Fruit fly (Drosophila melanogaster) whole organism, embryonic: Measurements from ENCODE around the gene Ugt316A1.

Experiments used
- Aef1 ChIP-seq: fragments of 200-800 bp; sonication (Bioruptor generic); IDR thresholded peaks from 3 replicates; pipeline ENCODE4 v1.3.6; 2022; ENCODE audit warnings: missing biosample characterization, missing genetic modification characterization
- CG12071 ChIP-seq: fragments of 200-800 bp; sonication (Bioruptor generic); optimal IDR thresholded peaks from 3 replicates; lab custom pipeline; 2018; ENCODE audit warnings: missing biosample characterization, mild to moderate bottlenecking, missing genetic modification characterization
- CG13123 ChIP-seq: fragments of 200-800 bp; sonication (Bioruptor generic); optimal IDR thresholded peaks from 2 replicates; lab custom pipeline; 2016; ENCODE audit warnings: missing biosample characterization, missing genetic modification characterization
- CG15269 ChIP-seq: fragments of 200-800 bp; sonication (Bioruptor generic); optimal IDR thresholded peaks from 2 replicates; lab custom pipeline; 2018; ENCODE audit warnings: missing biosample characterization, mild to moderate bottlenecking, missing genetic modification characterization, moderate library complexity
- CG17328 ChIP-seq: fragments of 200-800 bp; sonication (Bioruptor generic); IDR thresholded peaks from 2 replicates; pipeline ENCODE4 v1.3.6; 2022; ENCODE audit warnings: missing biosample characterization, missing genetic modification characterization
- CG17359 ChIP-seq: fragments of 200-800 bp; sonication (Bioruptor generic); optimal IDR thresholded peaks from 3 replicates; lab custom pipeline; 2018; ENCODE audit warnings: missing biosample characterization, mild to moderate bottlenecking, missing genetic modification characterization, moderate library complexity
- CG17829 ChIP-seq: fragments of 200-800 bp; optimal IDR thresholded peaks from 2 replicates; lab custom pipeline; 2019; ENCODE audit warnings: missing biosample characterization, mild to moderate bottlenecking, missing genetic modification characterization, moderate library complexity
- CG18011 ChIP-seq: fragments of 200-800 bp; sonication (Bioruptor generic); optimal IDR thresholded peaks from 2 replicates; lab custom pipeline; 2017; ENCODE audit warnings: missing biosample characterization, missing genetic modification characterization, mild to moderate bottlenecking, moderate library complexity, missing genotype
- CG2678 ChIP-seq: fragments of 200-800 bp; sonication (Bioruptor generic); optimal IDR thresholded peaks from 3 replicates; lab custom pipeline; 2019; ENCODE audit warnings: missing biosample characterization, mild to moderate bottlenecking, missing genetic modification characterization, moderate library complexity
- CG2712 ChIP-seq: fragments of 200-800 bp; optimal IDR thresholded peaks from 3 replicates; lab custom pipeline; 2019; ENCODE audit warnings: missing biosample characterization, mild to moderate bottlenecking, missing genetic modification characterization, moderate library complexity
- CG30020 ChIP-seq: fragments of 200-800 bp; optimal IDR thresholded peaks from 2 replicates; lab custom pipeline; 2019; ENCODE audit warnings: missing biosample characterization, mild to moderate bottlenecking, missing genetic modification characterization, moderate library complexity
- CG31365 ChIP-seq: fragments of 200-800 bp; sonication (Bioruptor generic); optimal IDR thresholded peaks from 2 replicates; lab custom pipeline; 2018; ENCODE audit warnings: missing biosample characterization, mild to moderate bottlenecking, missing genetic modification characterization
- CG33557 ChIP-seq: fragments of 200-800 bp; sonication (Bioruptor generic); optimal IDR thresholded peaks from 2 replicates; lab custom pipeline; 2019; ENCODE audit warnings: missing biosample characterization, mild to moderate bottlenecking, missing genetic modification characterization, moderate library complexity
- CG34422 ChIP-seq: fragments of 200-800 bp; sonication (Bioruptor generic); IDR thresholded peaks from 3 replicates; pipeline ENCODE4 v1.3.6; 2022; ENCODE audit warnings: missing biosample characterization, missing genetic modification characterization
- CG3847 ChIP-seq: fragments of 200-800 bp; sonication (Bioruptor generic); IDR thresholded peaks from 2 replicates; pipeline ENCODE4 v1.3.6; 2022; ENCODE audit warnings: missing biosample characterization, missing genetic modification characterization
- CG43689 ChIP-seq: fragments of 200-800 bp; sonication (Bioruptor generic); IDR thresholded peaks from 2 replicates; pipeline ENCODE4 v1.3.6; 2022; ENCODE audit warnings: missing biosample characterization, missing genetic modification characterization
- CG6854 ChIP-seq: fragments of 200-800 bp; sonication (Bioruptor generic); optimal IDR thresholded peaks from 3 replicates; lab custom pipeline; 2017; ENCODE audit warnings: missing biosample characterization, mild to moderate bottlenecking, missing genetic modification characterization
- CG7271 ChIP-seq: fragments of 200-800 bp; sonication (Bioruptor generic); optimal IDR thresholded peaks from 2 replicates; lab custom pipeline; 2018; ENCODE audit warnings: missing biosample characterization, mild to moderate bottlenecking, missing genetic modification characterization, moderate library complexity
- CG7372 ChIP-seq: fragments of 200-800 bp; sonication (Bioruptor generic); IDR thresholded peaks from 2 replicates; pipeline ENCODE4 v1.3.6; 2022; ENCODE audit warnings: missing biosample characterization, missing genetic modification characterization
- CG8924 ChIP-seq: fragments of 200-800 bp; optimal IDR thresholded peaks from 3 replicates; lab custom pipeline; 2019; ENCODE audit warnings: missing biosample characterization, mild to moderate bottlenecking, missing genetic modification characterization, moderate library complexity
- D ChIP-seq, 2 experiments: fragments of 200-800 bp in 1 of 2; fragments of >200 bp in 1 of 2; sonication (Bioruptor generic) in 1 of 2; optimal IDR thresholded peaks; 2 replicates in 1 of 2; 3 replicates in 1 of 2; lab custom pipeline; 2017; ENCODE audit warnings: mild to moderate bottlenecking in 1 of 2, missing biosample characterization in 1 of 2, missing genetic modification characterization in 1 of 2, missing genetic modification reagents in 1 of 2
- D19B ChIP-seq: fragments of 200-800 bp; sonication (Bioruptor generic); optimal IDR thresholded peaks from 2 replicates; lab custom pipeline; 2017; ENCODE audit warnings: missing biosample characterization, mild to moderate bottlenecking, missing genetic modification characterization
- Doc2 ChIP-seq: fragments of 200-800 bp; sonication (Bioruptor generic); IDR thresholded peaks from 2 replicates; pipeline ENCODE4 v1.3.6; 2022; ENCODE audit warnings: missing biosample characterization, missing genetic modification characterization
- Hr78 ChIP-seq, 2 experiments: fragments of 200-800 bp in 1 of 2; fragments of >200 bp in 1 of 2; sonication (Bioruptor generic) in 1 of 2; optimal IDR thresholded peaks; 2 replicates each; lab custom pipeline; 2017 to 2019; ENCODE audit warnings: missing biosample characterization in 2 of 2, missing genetic modification characterization in 2 of 2, mild to moderate bottlenecking in 1 of 2, moderate library complexity in 1 of 2
- Hsf ChIP-seq: fragments of 200-800 bp; sonication (Bioruptor generic); optimal IDR thresholded peaks from 3 replicates; lab custom pipeline; 2016; ENCODE audit warnings: missing biosample characterization, missing genetic modification characterization
- Jarid2 ChIP-seq: fragments of 200-800 bp; sonication (Bioruptor generic); optimal IDR thresholded peaks from 3 replicates; lab custom pipeline; 2017; ENCODE audit warnings: mild to moderate bottlenecking, missing biosample characterization, missing genetic modification reagents, missing genetic modification characterization
- Lim3 ChIP-seq: fragments of 200-800 bp; sonication (Bioruptor generic); IDR thresholded peaks from 2 replicates; pipeline ENCODE4 v1.3.6; 2022; ENCODE audit warnings: missing biosample characterization, missing genetic modification characterization
- Mes4 ChIP-seq: fragments of 200-800 bp; sonication (Bioruptor generic); optimal IDR thresholded peaks from 2 replicates; lab custom pipeline; 2016; ENCODE audit warnings: missing biosample characterization, missing genetic modification characterization
- Nf-YA ChIP-seq: fragments of 200-800 bp; sonication (Bioruptor generic); IDR thresholded peaks from 2 replicates; pipeline ENCODE4 v1.3.6; 2022; ENCODE audit warnings: missing biosample characterization, missing genetic modification characterization
- Nf-YC ChIP-seq: fragments of 200-800 bp; optimal IDR thresholded peaks from 3 replicates; lab custom pipeline; 2019; ENCODE audit warnings: missing biosample characterization, mild to moderate bottlenecking, missing genetic modification characterization, moderate library complexity
- Optix ChIP-seq: fragments of 200-800 bp; sonication (Bioruptor generic); IDR thresholded peaks from 3 replicates; pipeline ENCODE4 v1.3.6; 2022; ENCODE audit warnings: missing biosample characterization, missing genetic modification characterization
- PHDP ChIP-seq: fragments of 200-800 bp; sonication (Bioruptor generic); optimal IDR thresholded peaks from 3 replicates; lab custom pipeline; 2018; ENCODE audit warnings: missing biosample characterization, mild to moderate bottlenecking, missing genetic modification characterization, moderate library complexity
- Ptx1 ChIP-seq: fragments of 200-800 bp; sonication (Bioruptor generic); IDR thresholded peaks from 2 replicates; pipeline ENCODE4 v1.3.6; 2022; ENCODE audit warnings: missing biosample characterization, missing genetic modification characterization
- Sox100B ChIP-seq: fragments of 200-800 bp; sonication (Bioruptor generic); optimal IDR thresholded peaks from 3 replicates; lab custom pipeline; 2018; ENCODE audit warnings: missing biosample characterization, mild to moderate bottlenecking, missing genetic modification characterization
- Sry-β ChIP-seq: fragments of 200-800 bp; sonication (Bioruptor generic); optimal IDR thresholded peaks from 2 replicates; lab custom pipeline; 2018; ENCODE audit warnings: missing biosample characterization, mild to moderate bottlenecking, missing genetic modification characterization, moderate library complexity
- Trl ChIP-seq, 3 experiments: fragments of >200 bp in 2 of 3; fragments of 200-800 bp in 1 of 3; sonication (Bioruptor generic) in 1 of 3; optimal IDR thresholded peaks; 2 replicates in 1 of 3; 3 replicates in 2 of 3; lab custom pipeline; 2016 to 2017; ENCODE audit warnings: missing biosample characterization in 1 of 3, missing genetic modification characterization in 1 of 3
- YL-1 ChIP-seq: fragments of 200-800 bp; sonication (Bioruptor generic); optimal IDR thresholded peaks from 3 replicates; lab custom pipeline; 2017; ENCODE audit warnings: missing biosample characterization, mild to moderate bottlenecking, missing genetic modification characterization
- ac ChIP-seq: fragments of 200-800 bp; sonication (Bioruptor generic); optimal IDR thresholded peaks from 3 replicates; lab custom pipeline; 2017; ENCODE audit warnings: missing biosample characterization, mild to moderate bottlenecking, missing genetic modification characterization
- btn ChIP-seq: fragments of 200-800 bp; sonication (Bioruptor generic); optimal IDR thresholded peaks from 2 replicates; lab custom pipeline; 2016; ENCODE audit warnings: missing biosample characterization, missing genetic modification characterization
- esg ChIP-seq: fragments of 200-800 bp; sonication (Bioruptor generic); conservative IDR thresholded peaks from 2 replicates; pipeline ENCODE4 v1.3.6; 2022; ENCODE audit warnings: missing biosample characterization, missing genetic modification characterization
- oc ChIP-seq: fragments of 200-800 bp; sonication (Bioruptor generic); optimal IDR thresholded peaks from 2 replicates; lab custom pipeline; 2018; ENCODE audit warnings: missing biosample characterization, mild to moderate bottlenecking, missing genetic modification characterization, moderate library complexity
- odd ChIP-seq: fragments of 200-800 bp; sonication (Bioruptor generic); optimal IDR thresholded peaks from 2 replicates; lab custom pipeline; 2017; ENCODE audit warnings: missing biosample characterization, mild to moderate bottlenecking, missing genetic modification characterization
- salm ChIP-seq: fragments of 200-800 bp; sonication (Bioruptor generic); optimal IDR thresholded peaks from 2 replicates; lab custom pipeline; 2018; ENCODE audit warnings: missing biosample characterization, mild to moderate bottlenecking, missing genetic modification characterization
- sd ChIP-seq: fragments of 200-800 bp; sonication (Bioruptor generic); optimal IDR thresholded peaks from 3 replicates; lab custom pipeline; 2018; ENCODE audit warnings: missing biosample characterization, mild to moderate bottlenecking, missing genetic modification characterization, moderate library complexity
- tap ChIP-seq: fragments of 200-800 bp; optimal IDR thresholded peaks from 3 replicates; lab custom pipeline; 2019; ENCODE audit warnings: missing biosample characterization, mild to moderate bottlenecking, missing genetic modification characterization, moderate library complexity
- unpg ChIP-seq: fragments of 200-800 bp; sonication (Bioruptor generic); optimal IDR thresholded peaks from 3 replicates; lab custom pipeline; 2018; ENCODE audit warnings: missing biosample characterization, mild to moderate bottlenecking, missing genetic modification characterization, moderate library complexity
- vfl ChIP-seq: fragments of 200-800 bp; sonication (Bioruptor generic); optimal IDR thresholded peaks from 2 replicates; lab custom pipeline; 2016; ENCODE audit warnings: missing biosample characterization, missing genetic modification characterization
- yki ChIP-seq: fragments of >200 bp; optimal IDR thresholded peaks from 3 replicates; lab custom pipeline; 2018

The Ugt316A1 gene

dm6 chr3L:19045299-19046025, 17.2 kb downstream of the Ugt316A1 start, which contains the start of gene nkd (continued):
- TF ChIP-seq CG18011 (peak; percentile 47), D19B (peak; percentile 91), Jarid2 (GFP tag; lab: Kevin White, UChicago) (peak; percentile 99), yki (lab: Kevin White, UChicago) (no peak), CG30020 (tag; lab: Kevin White, UChicago) (peak; percentile 63), CG8924 (tag; lab: Kevin White, UChicago) (peak; percentile 92), Sry-β (GFP tag; lab: Kevin White, UChicago) (no peak), sd (tag; lab: Kevin White, UChicago) (peak; percentile 56), CG43689 (GFP tag; lab: Robert Waterston, UW) (peak; percentile 50; the same call in 1 of the 2 replicates), Trl (optimal IDR thresholded peaks at IDR 0.05; lab: Kevin White, UChicago) (peak; percentile 76 to 80), Trl (GFP tag; optimal IDR thresholded peaks at IDR 0.05; lab: Kevin White, UChicago) (peak; percentile 71), CG12071 (GFP tag; lab: Kevin White, UChicago) (peak; percentile 70), CG31365 (tag; lab: Kevin White, UChicago) (peak; percentile 40), Hr78 (GFP tag; optimal IDR thresholded peaks at IDR 0.05; lab: Kevin White, UChicago) (peak in 1 of 2 experiments; percentile 76), Hsf (GFP tag; lab: Kevin White, UChicago) (peak; percentile 83), Sox100B (GFP tag; lab: Kevin White, UChicago) (peak; percentile 89), Ptx1 (GFP tag; lab: Robert Waterston, UW) (peak; percentile 91), CG17328 (GFP tag; lab: Robert Waterston, UW) (peak; percentile 96), CG3847 (GFP tag; lab: Robert Waterston, UW) (peak; percentile 80), esg (peak; percentile 87), YL-1 (peak; percentile 30), salm (peak; percentile 76), CG7372 (GFP tag; lab: Robert Waterston, UW) (peak; percentile 86), odd (peak; percentile 87), CG17829 (tag; lab: Kevin White, UChicago) (peak; percentile 94), tap (peak; percentile 88), Aef1 (GFP tag; lab: Robert Waterston, UW) (peak; percentile 80), Optix (GFP tag; lab: Robert Waterston, UW) (peak; percentile 52; the same call in 1 of the 3 replicates), ac (GFP tag; lab: Kevin White, UChicago) (peak; percentile 38), CG2712 (tag; lab: Kevin White, UChicago) (peak; percentile 96), oc (peak; percentile 91), CG13123 (GFP tag; lab: Kevin White, UChicago) (peak; percentile 73), Doc2 (GFP tag; lab: Robert Waterston, UW) (no peak), unpg (GFP tag; lab: Kevin White, UChicago) (peak; percentile 93), CG6854 (GFP tag; lab: Kevin White, UChicago) (peak; percentile 73), CG15269 (tag; lab: Kevin White, UChicago) (peak; percentile 95), D (optimal IDR thresholded peaks at IDR 0.05; lab: Kevin White, UChicago) (no peak), D (GFP tag; optimal IDR thresholded peaks at IDR 0.05; lab: Kevin White, UChicago) (peak; percentile 79), Nf-YA (GFP tag; lab: Robert Waterston, UW) (peak; percentile 84), CG33557 (GFP tag; lab: Kevin White, UChicago) (peak; percentile 89), PHDP (peak; percentile 94), CG17359 (tag; lab: Kevin White, UChicago) (peak; percentile 94), CG7271 (tag; lab: Kevin White, UChicago) (peak; percentile 81), Mes4 (GFP tag; lab: Kevin White, UChicago) (peak; percentile 54), CG2678 (tag; lab: Kevin White, UChicago) (peak; percentile 93), Nf-YC (tag; lab: Kevin White, UChicago) (peak; percentile 81), Lim3 (no peak), CG34422 (GFP tag; lab: Robert Waterston, UW) (peak; percentile 86), vfl (GFP tag; lab: Kevin White, UChicago) (peak; percentile 76), btn (GFP tag; lab: Kevin White, UChicago) (no peak)
